Worm (Caenorhabditis elegans) whole organism, L4 larva: Measurements from ENCODE around the gene npr-7.
A peak's percentile ranks its signal among the peaks of the same experiment; 100 is the strongest.

ENCODE experiments used
- F10B5.3 ChIP-seq: sonication (generic microtip); optimal IDR thresholded peaks from 2 replicates; lab custom pipeline; 2016; ENCODE audit warnings: mild to moderate bottlenecking, missing genetic modification characterization, missing compliant biosample characterization
- F44E2.7 ChIP-seq: fragments of 200-800 bp; sonication (Bioruptor generic); IDR thresholded peaks from 2 replicates; pipeline ENCODE4 v2.1.2; 2022; ENCODE audit warnings: missing genetic modification characterization, missing compliant biosample characterization
- F49E8.2 ChIP-seq: sonication (generic microtip); optimal IDR thresholded peaks from 2 replicates; lab custom pipeline; 2016; ENCODE audit warnings: missing compliant biosample characterization, mild to moderate bottlenecking, missing genetic modification characterization, borderline replicate concordance
- R02D3.7 ChIP-seq: fragments of 150-350 bp; sonication (generic microtip); optimal IDR thresholded peaks from 3 replicates; lab custom pipeline; 2014; ENCODE audit warnings: missing biosample characterization, missing genetic modification characterization
- T20F7.1 ChIP-seq: fragments of 200-800 bp; sonication (Bioruptor generic); optimal IDR thresholded peaks from 2 replicates; lab custom pipeline; 2018; ENCODE audit warnings: mild to moderate bottlenecking, missing genetic modification characterization, missing compliant biosample characterization
- T26A8.4 ChIP-seq: fragments of 200-800 bp; sonication (Bioruptor generic); IDR thresholded peaks from 2 replicates; pipeline ENCODE4 v1.3.6; 2022; ENCODE audit warnings: missing genetic modification characterization, missing compliant biosample characterization
- Y48G9A.11 ChIP-seq: fragments of 200-800 bp; sonication (Bioruptor generic); IDR thresholded peaks from 2 replicates; pipeline ENCODE4 v1.3.6; 2022; ENCODE audit warnings: missing genetic modification reagents, missing genetic modification characterization, missing compliant biosample characterization
- ZK337.2 ChIP-seq: fragments of 200-800 bp; sonication (Bioruptor generic); IDR thresholded peaks from 2 replicates; pipeline ENCODE4 v1.3.6; 2022; ENCODE audit warnings: missing genetic modification reagents, missing genetic modification characterization, missing compliant biosample characterization
- aha-1 ChIP-seq: fragments of 150-350 bp; peaks from one replicate; lab custom pipeline; 2014; ENCODE audit warnings: missing biosample characterization, missing genetic modification characterization
- aly-2 ChIP-seq: sonication (generic microtip); optimal IDR thresholded peaks from 2 replicates; lab custom pipeline; 2018; ENCODE audit warnings: missing biosample characterization, missing genetic modification characterization
- ama-1 ChIP-seq: fragments of 150-350 bp; optimal IDR thresholded peaks from 2 replicates; lab custom pipeline; 2014; ENCODE audit warnings: inconsistent platforms, mixed read lengths
- arid-1 ChIP-seq: fragments of 200-800 bp; sonication (Bioruptor generic); conservative IDR thresholded peaks from 2 replicates; pipeline ENCODE4 v1.3.6; 2022; ENCODE audit warnings: missing genetic modification reagents, missing genetic modification characterization, missing compliant biosample characterization
- ceh-20 ChIP-seq: fragments of 200-800 bp; sonication (Bioruptor generic); IDR thresholded peaks from 2 replicates; pipeline ENCODE4 v1.3.6; 2022; ENCODE audit warnings: missing genetic modification reagents, missing genetic modification characterization, missing compliant biosample characterization
- ceh-28 ChIP-seq: fragments of 150-350 bp; optimal IDR thresholded peaks from 2 replicates; lab custom pipeline; 2014; ENCODE audit warnings: missing biosample characterization, missing genetic modification reagents, missing genetic modification characterization
- ceh-82 ChIP-seq: sonication (generic microtip); optimal IDR thresholded peaks from 2 replicates; lab custom pipeline; 2017; ENCODE audit warnings: missing biosample characterization, missing genetic modification characterization
- ctbp-1 ChIP-seq: fragments of 200-800 bp; sonication (Bioruptor generic); IDR thresholded peaks from 2 replicates; pipeline ENCODE4 v1.3.6; 2022; ENCODE audit warnings: missing genetic modification reagents, missing genetic modification characterization, missing compliant biosample characterization
- daf-16 ChIP-seq, 3 experiments: sonication (generic microtip); optimal IDR thresholded peaks; 2 replicates each; lab custom pipeline; 2016 to 2017; ENCODE audit warnings: missing genetic modification characterization in 3 of 3, missing genetic modification reagents in 3 of 3, mild to moderate bottlenecking in 2 of 3, missing compliant biosample characterization in 2 of 3, missing biosample characterization in 1 of 3, moderate library complexity in 1 of 3
- dmd-6 ChIP-seq: fragments of 200-800 bp; sonication (Bioruptor generic); IDR thresholded peaks from 2 replicates; pipeline ENCODE4 v1.3.6; 2022; ENCODE audit warnings: missing genetic modification reagents, missing genetic modification characterization, missing compliant biosample characterization
- dmd-9 ChIP-seq: fragments of 200-800 bp; sonication (Bioruptor generic); IDR thresholded peaks from 2 replicates; pipeline ENCODE4 v1.3.6; 2022; ENCODE audit warnings: missing genetic modification reagents, missing genetic modification characterization, missing compliant biosample characterization
- dve-1 ChIP-seq: sonication (generic microtip); optimal IDR thresholded peaks from 2 replicates; lab custom pipeline; 2017; ENCODE audit warnings: antibody characterized with exemption, mild to moderate bottlenecking, missing genetic modification characterization, missing compliant biosample characterization; ENCODE audit not compliant: insufficient read depth
- egl-27 ChIP-seq: sonication (generic microtip); optimal IDR thresholded peaks from 3 replicates; lab custom pipeline; 2017; ENCODE audit warnings: missing biosample characterization, missing genetic modification reagents, missing genetic modification characterization
- egl-43 ChIP-seq: fragments of 200-800 bp; sonication (Bioruptor generic); IDR thresholded peaks from 2 replicates; pipeline ENCODE4 v1.3.6; 2022; ENCODE audit warnings: missing genetic modification reagents, missing genetic modification characterization, missing compliant biosample characterization
- fkh-10 ChIP-seq: fragments of 150-350 bp; optimal IDR thresholded peaks from 2 replicates; lab custom pipeline; 2014; ENCODE audit warnings: missing biosample characterization, missing genetic modification reagents, missing genetic modification characterization
- hmg-1.1 ChIP-seq: fragments of 200-800 bp; sonication (Bioruptor generic); IDR thresholded peaks from 2 replicates; pipeline ENCODE4 v1.3.6; 2022; ENCODE audit warnings: missing genetic modification reagents, missing genetic modification characterization, missing compliant biosample characterization
- jun-1 ChIP-seq: fragments of 150-350 bp; optimal IDR thresholded peaks from 2 replicates; lab custom pipeline; 2014; ENCODE audit warnings: missing biosample characterization, missing genetic modification reagents, missing genetic modification characterization
- lim-7 ChIP-seq: fragments of 200-800 bp; sonication (Bioruptor generic); IDR thresholded peaks from 2 replicates; pipeline ENCODE4 v1.3.6; 2022; ENCODE audit warnings: missing genetic modification characterization, missing compliant biosample characterization
- lin-1 ChIP-seq: fragments of 200-800 bp; sonication (Bioruptor generic); IDR thresholded peaks from 2 replicates; pipeline ENCODE4 v1.3.6; 2022; ENCODE audit warnings: missing genetic modification reagents, missing genetic modification characterization, missing compliant biosample characterization
- lin-13 ChIP-seq: fragments of 150-350 bp; optimal IDR thresholded peaks from 2 replicates; lab custom pipeline; 2014; ENCODE audit warnings: missing biosample characterization, missing genetic modification reagents, missing genetic modification characterization
- lin-39 ChIP-seq: fragments of 150-350 bp; optimal IDR thresholded peaks from 2 replicates; lab custom pipeline; 2014; ENCODE audit warnings: missing biosample characterization, missing genetic modification reagents, missing genetic modification characterization
- lsy-2 ChIP-seq, 2 experiments: fragments of 150-350 bp in 1 of 2; sonication (generic microtip) in 1 of 2; optimal IDR thresholded peaks; 2 replicates each; lab custom pipeline; 2014 to 2017; ENCODE audit warnings: missing biosample characterization in 2 of 2, missing genetic modification characterization in 2 of 2
- madf-9 ChIP-seq: fragments of 200-800 bp; sonication (Bioruptor generic); conservative IDR thresholded peaks from 2 replicates; pipeline ENCODE4 v1.3.6; 2022; ENCODE audit warnings: missing genetic modification reagents, missing genetic modification characterization, missing compliant biosample characterization
- mdt-29 ChIP-seq: fragments of 200-800 bp; sonication (Bioruptor generic); IDR thresholded peaks from 2 replicates; pipeline ENCODE4 v1.3.6; 2022; ENCODE audit warnings: missing genetic modification reagents, missing genetic modification characterization, missing compliant biosample characterization
- mxl-2 ChIP-seq: fragments of 200-800 bp; sonication (Bioruptor generic); conservative IDR thresholded peaks from 2 replicates; pipeline ENCODE4 v1.3.6; 2022; ENCODE audit warnings: missing genetic modification reagents, missing genetic modification characterization, missing compliant biosample characterization
- nhr-10 ChIP-seq: fragments of 150-350 bp; optimal IDR thresholded peaks from 2 replicates; lab custom pipeline; 2014; ENCODE audit warnings: missing biosample characterization, missing genetic modification characterization
- nhr-102 ChIP-seq: sonication (generic microtip); optimal IDR thresholded peaks from 2 replicates; lab custom pipeline; 2016; ENCODE audit warnings: mild to moderate bottlenecking, missing genetic modification characterization, moderate library complexity, missing compliant biosample characterization
- nhr-237 ChIP-seq: sonication (generic microtip); optimal IDR thresholded peaks from 2 replicates; lab custom pipeline; 2017; ENCODE audit warnings: missing biosample characterization, missing genetic modification characterization
- nhr-25 ChIP-seq: sonication (generic microtip); optimal IDR thresholded peaks from 2 replicates; lab custom pipeline; 2017; ENCODE audit warnings: missing genetic modification characterization, mild to moderate bottlenecking, missing compliant biosample characterization, antibody characterized with exemption, moderate library complexity, borderline replicate concordance; ENCODE audit not compliant: insufficient read depth
- nhr-42 ChIP-seq: fragments of 200-800 bp; sonication (Bioruptor generic); IDR thresholded peaks from 2 replicates; pipeline ENCODE4 v1.3.6; 2022; ENCODE audit warnings: missing genetic modification characterization, missing compliant biosample characterization
- pha-4 ChIP-seq, 2 experiments: fragments of 150-350 bp in 1 of 2; fragments of 200-800 bp in 1 of 2; sonication (Bioruptor generic) in 1 of 2; IDR thresholded peaks in 1 of 2; optimal IDR thresholded peaks in 1 of 2; 2 replicates each; pipeline versions ENCODE4 v1.3.6 to Lab custom; 2014 to 2022; ENCODE audit warnings: missing genetic modification characterization in 2 of 2, missing genetic modification reagents in 2 of 2, missing biosample characterization in 1 of 2, missing compliant biosample characterization in 1 of 2
- rbr-2 ChIP-seq: sonication (generic microtip); optimal IDR thresholded peaks from 2 replicates; lab custom pipeline; 2016; ENCODE audit warnings: missing genotype, missing genetic modification characterization, missing compliant biosample characterization
- saeg-2 ChIP-seq: fragments of 200-800 bp; sonication (Bioruptor generic); IDR thresholded peaks from 2 replicates; pipeline ENCODE4 v1.3.6; 2022; ENCODE audit warnings: missing genetic modification reagents, missing genetic modification characterization, missing compliant biosample characterization
- set-16 ChIP-seq: fragments of 200-800 bp; sonication (Bioruptor generic); IDR thresholded peaks from 2 replicates; pipeline ENCODE4 v1.3.6; 2022; ENCODE audit warnings: missing genetic modification reagents, missing genetic modification characterization, missing compliant biosample characterization
- skn-1 ChIP-seq: fragments of 150-350 bp; optimal IDR thresholded peaks from 2 replicates; lab custom pipeline; 2014; ENCODE audit warnings: missing biosample characterization, missing genetic modification characterization
- spr-3 ChIP-seq: fragments of 200-800 bp; sonication (Bioruptor generic); optimal IDR thresholded peaks from 2 replicates; lab custom pipeline; 2018; ENCODE audit warnings: mild to moderate bottlenecking, missing genetic modification characterization, missing compliant biosample characterization
- unc-130 ChIP-seq: sonication (generic microtip); optimal IDR thresholded peaks from 2 replicates; lab custom pipeline; 2016; ENCODE audit warnings: missing genetic modification reagents, missing genetic modification characterization, missing compliant biosample characterization
- unc-62 ChIP-seq, 3 experiments: fragments of 150-350 bp in 1 of 3; sonication (generic microtip); optimal IDR thresholded peaks in 2 of 3; peaks in 1 of 3; 1 replicate in 1 of 3; 2 replicates in 2 of 3; lab custom pipeline; 2014 to 2017; ENCODE audit warnings: missing biosample characterization in 3 of 3, missing genetic modification characterization in 3 of 3, missing genetic modification reagents in 3 of 3, missing genotype in 1 of 3
- vab-7 ChIP-seq: fragments of 200-800 bp; sonication (Bioruptor generic); IDR thresholded peaks from 2 replicates; pipeline ENCODE4 v1.3.6; 2022; ENCODE audit warnings: missing genetic modification reagents, missing genetic modification characterization, missing compliant biosample characterization
- zfp-2 ChIP-seq: sonication (generic microtip); optimal IDR thresholded peaks from 2 replicates; lab custom pipeline; 2016; ENCODE audit warnings: mild to moderate bottlenecking, missing genetic modification characterization, missing compliant biosample characterization
- ztf-11 ChIP-seq: fragments of 150-350 bp; optimal IDR thresholded peaks from 2 replicates; lab custom pipeline; 2014; ENCODE audit warnings: missing biosample characterization, missing genetic modification characterization

Gene npr-7

DNA sequence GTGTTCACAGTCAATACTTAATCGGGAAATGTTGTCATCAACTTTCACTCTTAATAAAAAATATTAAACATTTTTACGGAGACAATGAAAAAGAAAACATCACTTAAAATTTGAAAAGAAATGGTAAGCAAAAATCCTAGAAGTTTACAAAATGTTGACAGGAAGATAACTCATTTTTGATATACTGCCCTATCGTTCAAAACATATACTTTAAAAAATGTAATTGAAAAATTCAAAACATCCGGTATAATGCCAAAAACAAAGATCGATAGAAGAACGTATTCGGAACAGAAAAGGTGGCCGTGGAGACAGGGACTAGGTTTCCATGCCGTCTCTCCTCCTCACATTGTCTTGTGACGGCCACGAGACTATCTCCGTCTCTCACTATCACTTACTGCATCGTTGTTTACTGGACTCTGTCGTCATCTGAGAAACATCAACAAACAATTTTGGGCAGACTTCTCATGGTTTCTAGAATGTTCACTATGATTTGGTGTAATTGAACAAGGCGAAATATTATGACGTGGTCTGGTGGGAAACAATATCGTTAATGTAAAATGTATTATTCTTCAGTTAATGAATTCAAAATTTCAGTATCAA is 28.5 kb upstream of the npr-7 start, which contains the start of gene oga-1 (continued):
- TF ChIP-seq nhr-237 (tag; lab: Kevin White, UChicago), result no peak
- no peak for TF ChIP-seq egl-43 (GFP tag; lab: Robert Waterston, UW)
- no peak for TF ChIP-seq skn-1 (tag; lab: Kevin White, UChicago)
- TF ChIP-seq ctbp-1 (GFP tag; lab: Robert Waterston, UW), result no peak
- TF ChIP-seq ceh-82 (tag; lab: Kevin White, UChicago), result no peak
- TF ChIP-seq dve-1 (tag; lab: Kevin White, UChicago), result peak; percentile 84
- TF ChIP-seq set-16 (GFP tag; lab: Robert Waterston, UW), result no peak
- TF ChIP-seq unc-62 (GFP tag; optimal IDR thresholded peaks at IDR 0.05 in 1 of 2; lab: Kevin White, UChicago), result no peak
- no peak for TF ChIP-seq unc-62 (tag; optimal IDR thresholded peaks at IDR 0.05; lab: Kevin White, UChicago)
- no peak for TF ChIP-seq T26A8.4 (GFP tag; lab: Robert Waterston, UW)
- TF ChIP-seq nhr-25, result no peak
- no peak for TF ChIP-seq ama-1 (lab: Kevin White, UChicago)
- no peak for TF ChIP-seq egl-27 (tag; lab: Kevin White, UChicago)
- peak; percentile 50; the same call in 1 of the 2 replicates for TF ChIP-seq nhr-42 (GFP tag; lab: Robert Waterston, UW)
- no peak for TF ChIP-seq lin-39 (tag; lab: Kevin White, UChicago)
- no peak for TF ChIP-seq mxl-2 (GFP tag; lab: Robert Waterston, UW)
- peak; percentile 24; the same call in 1 of the 2 replicates for TF ChIP-seq dmd-9 (GFP tag; lab: Robert Waterston, UW)
- TF ChIP-seq madf-9, result no peak
- TF ChIP-seq F10B5.3 (tag; lab: Kevin White, UChicago), result no peak
- TF ChIP-seq lim-7 (GFP tag; lab: Robert Waterston, UW), result no peak
- no peak for TF ChIP-seq nhr-102 (tag; lab: Kevin White, UChicago)
- TF ChIP-seq ceh-20 (GFP tag; lab: Robert Waterston, UW), result no peak
- no peak for TF ChIP-seq aly-2 (tag; lab: Kevin White, UChicago)
- TF ChIP-seq spr-3 (GFP tag; lab: Kevin White, UChicago), result no peak
- peak; percentile 85 for TF ChIP-seq dmd-6
- TF ChIP-seq jun-1 (tag; lab: Kevin White, UChicago), result no peak
- TF ChIP-seq aha-1 (tag; lab: Kevin White, UChicago), result peak; percentile 83
- peak; percentile 52 for TF ChIP-seq lin-13
- TF ChIP-seq unc-130 (GFP tag; lab: Kevin White, UChicago), result no peak
- TF ChIP-seq mdt-29 (GFP tag; lab: Robert Waterston, UW), result peak; percentile 95
- no peak for TF ChIP-seq ZK337.2 (GFP tag; lab: Robert Waterston, UW)
- TF ChIP-seq rbr-2 (tag; lab: Kevin White, UChicago), result peak; percentile 55
- TF ChIP-seq hmg-1.1 (GFP tag; lab: Robert Waterston, UW), result peak; percentile 76
- no peak for TF ChIP-seq daf-16 (GFP tag; optimal IDR thresholded peaks at IDR 0.05; lab: Kevin White, UChicago)
- peak; percentile 98 for TF ChIP-seq daf-16 (tag; optimal IDR thresholded peaks at IDR 0.05; lab: Kevin White, UChicago)
- no peak for TF ChIP-seq pha-4 (GFP tag; IDR thresholded peaks at IDR 0.05; lab: Robert Waterston, UW)
- peak; percentile 91 for TF ChIP-seq pha-4 (tag; optimal IDR thresholded peaks at IDR 0.05; lab: Kevin White, UChicago)
- no peak for TF ChIP-seq lin-1 (GFP tag; lab: Robert Waterston, UW)
- TF ChIP-seq Y48G9A.11, result no peak
- TF ChIP-seq arid-1 (GFP tag; lab: Robert Waterston, UW), result no peak
- no peak for TF ChIP-seq F49E8.2 (tag; lab: Kevin White, UChicago)
- TF ChIP-seq nhr-10, result no peak
- TF ChIP-seq lsy-2 (tag; optimal IDR thresholded peaks at IDR 0.05; lab: Kevin White, UChicago), result no peak
- no peak for TF ChIP-seq R02D3.7 (tag; lab: Kevin White, UChicago)
- TF ChIP-seq vab-7 (GFP tag; lab: Robert Waterston, UW), result no peak
- TF ChIP-seq ztf-11 (tag; lab: Kevin White, UChicago), result no peak
- no peak for TF ChIP-seq F44E2.7
- peak; percentile 60 for TF ChIP-seq fkh-10 (GFP tag; lab: Kevin White, UChicago)
- no peak for TF ChIP-seq ceh-28 (tag; lab: Kevin White, UChicago)
- TF ChIP-seq T20F7.1 (GFP tag; lab: Kevin White, UChicago), result peak; percentile 66
- no peak for TF ChIP-seq zfp-2 (tag; lab: Kevin White, UChicago)
- TF ChIP-seq saeg-2 (GFP tag; lab: Robert Waterston, UW), result no peak
